Worm (Caenorhabditis elegans) whole organism, L4 larva: ENCODE results near the gene ule-3.

Source experiments
- F49E8.2 ChIP-seq: sonication (generic microtip); optimal IDR thresholded peaks from 2 replicates; lab custom pipeline; 2016; ENCODE audit warnings: missing compliant biosample characterization, mild to moderate bottlenecking, missing genetic modification characterization, borderline replicate concordance
- T26A8.4 ChIP-seq: fragments of 200-800 bp; sonication (Bioruptor generic); IDR thresholded peaks from 2 replicates; pipeline ENCODE4 v1.3.6; 2022; ENCODE audit warnings: missing genetic modification characterization, missing compliant biosample characterization
- ZK546.5 ChIP-seq, 2 experiments: sonication (generic microtip); optimal IDR thresholded peaks; 2 replicates each; lab custom pipeline; 2017; ENCODE audit warnings: missing biosample characterization in 2 of 2, missing genetic modification characterization in 2 of 2
- ceh-28 ChIP-seq: fragments of 150-350 bp; optimal IDR thresholded peaks from 2 replicates; lab custom pipeline; 2014; ENCODE audit warnings: missing biosample characterization, missing genetic modification reagents, missing genetic modification characterization
- ceh-62 ChIP-seq: sonication (generic microtip); optimal IDR thresholded peaks from 2 replicates; lab custom pipeline; 2017; ENCODE audit warnings: missing biosample characterization, missing genetic modification characterization
- daf-12 ChIP-seq: fragments of 150-350 bp; optimal IDR thresholded peaks from 2 replicates; lab custom pipeline; 2014; ENCODE audit warnings: missing biosample characterization, missing genetic modification reagents, missing genetic modification characterization
- daf-16 ChIP-seq, 3 experiments: sonication (generic microtip); optimal IDR thresholded peaks; 2 replicates each; lab custom pipeline; 2016 to 2017; ENCODE audit warnings: missing genetic modification characterization in 3 of 3, missing genetic modification reagents in 3 of 3, mild to moderate bottlenecking in 2 of 3, missing compliant biosample characterization in 2 of 3, missing biosample characterization in 1 of 3, moderate library complexity in 1 of 3
- daf-8 ChIP-seq: fragments of 200-800 bp; sonication (Bioruptor generic); IDR thresholded peaks from 2 replicates; pipeline ENCODE4 v1.3.6; 2022; ENCODE audit warnings: missing genetic modification characterization, missing compliant biosample characterization
- egl-27 ChIP-seq: sonication (generic microtip); optimal IDR thresholded peaks from 3 replicates; lab custom pipeline; 2017; ENCODE audit warnings: missing biosample characterization, missing genetic modification reagents, missing genetic modification characterization
- hif-1 ChIP-seq, 2 experiments: sonication (generic microtip); optimal IDR thresholded peaks; 2 replicates each; lab custom pipeline; 2016 to 2017; ENCODE audit warnings: missing compliant biosample characterization in 2 of 2, missing genetic modification characterization in 2 of 2, missing genetic modification reagents in 2 of 2, missing genotype in 2 of 2, mild to moderate bottlenecking in 1 of 2
- lin-15B ChIP-seq: fragments of 150-350 bp; sonication (generic microtip); optimal IDR thresholded peaks from 3 replicates; lab custom pipeline; 2014; ENCODE audit warnings: missing biosample characterization, missing genetic modification characterization
- lin-29 ChIP-seq: fragments of 200-800 bp; sonication (Bioruptor generic); IDR thresholded peaks from 2 replicates; pipeline ENCODE4 v1.3.6; 2022; ENCODE audit warnings: missing genetic modification reagents, missing genetic modification characterization, missing compliant biosample characterization
- lin-39 ChIP-seq: fragments of 150-350 bp; optimal IDR thresholded peaks from 2 replicates; lab custom pipeline; 2014; ENCODE audit warnings: missing biosample characterization, missing genetic modification reagents, missing genetic modification characterization
- lsy-2 ChIP-seq, 2 experiments: fragments of 150-350 bp in 1 of 2; sonication (generic microtip) in 1 of 2; optimal IDR thresholded peaks; 2 replicates each; lab custom pipeline; 2014 to 2017; ENCODE audit warnings: missing biosample characterization in 2 of 2, missing genetic modification characterization in 2 of 2
- madf-5 ChIP-seq, 2 experiments: fragments of 200-800 bp; sonication (Bioruptor generic); IDR thresholded peaks; 2 replicates each; pipeline ENCODE4 v1.3.6; 2022; ENCODE audit warnings: missing compliant biosample characterization in 2 of 2, missing genetic modification characterization in 2 of 2
- madf-9 ChIP-seq: fragments of 200-800 bp; sonication (Bioruptor generic); conservative IDR thresholded peaks from 2 replicates; pipeline ENCODE4 v1.3.6; 2022; ENCODE audit warnings: missing genetic modification reagents, missing genetic modification characterization, missing compliant biosample characterization
- mdt-29 ChIP-seq: fragments of 200-800 bp; sonication (Bioruptor generic); IDR thresholded peaks from 2 replicates; pipeline ENCODE4 v1.3.6; 2022; ENCODE audit warnings: missing genetic modification reagents, missing genetic modification characterization, missing compliant biosample characterization
- mep-1 ChIP-seq: fragments of 150-350 bp; sonication (generic microtip); optimal IDR thresholded peaks from 3 replicates; lab custom pipeline; 2014; ENCODE audit warnings: missing biosample characterization, missing genetic modification characterization
- mxl-3 ChIP-seq: fragments of 200-800 bp; sonication (Bioruptor generic); optimal IDR thresholded peaks from 2 replicates; lab custom pipeline; 2018; ENCODE audit warnings: mild to moderate bottlenecking, missing genetic modification characterization, missing compliant biosample characterization
- nhr-102 ChIP-seq: sonication (generic microtip); optimal IDR thresholded peaks from 2 replicates; lab custom pipeline; 2016; ENCODE audit warnings: mild to moderate bottlenecking, missing genetic modification characterization, moderate library complexity, missing compliant biosample characterization
- nhr-25 ChIP-seq: sonication (generic microtip); optimal IDR thresholded peaks from 2 replicates; lab custom pipeline; 2017; ENCODE audit warnings: missing genetic modification characterization, mild to moderate bottlenecking, missing compliant biosample characterization, antibody characterized with exemption, moderate library complexity, borderline replicate concordance; ENCODE audit not compliant: insufficient read depth
- nhr-48 ChIP-seq: sonication (generic microtip); optimal IDR thresholded peaks from 2 replicates; lab custom pipeline; 2016; ENCODE audit warnings: mild to moderate bottlenecking, missing genetic modification characterization, missing compliant biosample characterization
- php-3 ChIP-seq: fragments of 200-800 bp; sonication (Bioruptor generic); IDR thresholded peaks from 2 replicates; pipeline ENCODE4 v1.3.6; 2022; ENCODE audit warnings: missing genetic modification reagents, missing genetic modification characterization, missing compliant biosample characterization
- rbr-2 ChIP-seq: sonication (generic microtip); optimal IDR thresholded peaks from 2 replicates; lab custom pipeline; 2016; ENCODE audit warnings: missing genotype, missing genetic modification characterization, missing compliant biosample characterization
- sdz-12 ChIP-seq: fragments of 200-800 bp; sonication (Bioruptor generic); optimal IDR thresholded peaks from 2 replicates; lab custom pipeline; 2018; ENCODE audit warnings: mild to moderate bottlenecking, missing genetic modification characterization, missing compliant biosample characterization
- snpc-4 ChIP-seq: fragments of 150-350 bp; optimal IDR thresholded peaks from 2 replicates; lab custom pipeline; 2014; ENCODE audit warnings: missing biosample characterization, missing genetic modification characterization
- spr-1 ChIP-seq: sonication (generic microtip); optimal IDR thresholded peaks from 2 replicates; lab custom pipeline; 2016; ENCODE audit warnings: mild to moderate bottlenecking, missing genetic modification characterization, missing compliant biosample characterization
- unc-130 ChIP-seq: sonication (generic microtip); optimal IDR thresholded peaks from 2 replicates; lab custom pipeline; 2016; ENCODE audit warnings: missing genetic modification reagents, missing genetic modification characterization, missing compliant biosample characterization
- unc-62 ChIP-seq, 3 experiments: fragments of 150-350 bp in 1 of 3; sonication (generic microtip); optimal IDR thresholded peaks in 2 of 3; peaks in 1 of 3; 1 replicate in 1 of 3; 2 replicates in 2 of 3; lab custom pipeline; 2014 to 2017; ENCODE audit warnings: missing biosample characterization in 3 of 3, missing genetic modification characterization in 3 of 3, missing genetic modification reagents in 3 of 3, missing genotype in 1 of 3
- zfp-2 ChIP-seq: sonication (generic microtip); optimal IDR thresholded peaks from 2 replicates; lab custom pipeline; 2016; ENCODE audit warnings: mild to moderate bottlenecking, missing genetic modification characterization, missing compliant biosample characterization
- ztf-11 ChIP-seq: fragments of 150-350 bp; optimal IDR thresholded peaks from 2 replicates; lab custom pipeline; 2014; ENCODE audit warnings: missing biosample characterization, missing genetic modification characterization

ule-3 gene

DNA sequence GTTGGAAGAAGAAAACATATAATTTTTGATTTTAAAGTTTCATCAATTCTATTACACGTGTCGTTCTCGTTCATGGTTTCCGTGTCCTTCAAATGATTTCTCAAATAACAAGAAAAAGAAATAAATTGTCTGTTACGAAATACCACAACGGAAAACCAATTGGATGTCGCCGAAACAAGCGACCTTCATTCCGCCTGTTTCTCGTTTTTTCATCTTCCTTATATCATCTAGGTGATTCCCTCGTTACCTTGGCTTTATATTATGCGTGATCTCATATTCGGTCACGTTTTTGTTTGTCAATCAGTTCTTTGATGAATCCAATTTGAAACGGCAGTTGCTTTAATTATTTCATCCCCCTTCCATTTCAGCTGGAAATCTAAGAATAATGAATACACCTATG lies 36.5 kb upstream of the ule-3 start (continued):
- TF ChIP-seq daf-16 (GFP tag; optimal IDR thresholded peaks at IDR 0.05; lab: Kevin White, UChicago) (no peak), daf-16 (tag; optimal IDR thresholded peaks at IDR 0.05; lab: Kevin White, UChicago) (no peak), nhr-48 (tag; lab: Kevin White, UChicago) (no peak), mep-1 (peak; percentile 10), mdt-29 (GFP tag; lab: Robert Waterston, UW) (no peak), nhr-25 (tag; lab: Kevin White, UChicago) (peak; percentile 73), madf-9 (GFP tag; lab: Robert Waterston, UW) (no peak), nhr-102 (tag; lab: Kevin White, UChicago) (no peak), lsy-2 (tag; optimal IDR thresholded peaks at IDR 0.05; lab: Kevin White, UChicago) (no peak), ceh-62 (no peak), mxl-3 (GFP tag; lab: Kevin White, UChicago) (peak; percentile 3), ZK546.5 (tag; optimal IDR thresholded peaks at IDR 0.05; lab: Kevin White, UChicago) (no peak), spr-1 (tag; lab: Kevin White, UChicago) (no peak)

DNA sequence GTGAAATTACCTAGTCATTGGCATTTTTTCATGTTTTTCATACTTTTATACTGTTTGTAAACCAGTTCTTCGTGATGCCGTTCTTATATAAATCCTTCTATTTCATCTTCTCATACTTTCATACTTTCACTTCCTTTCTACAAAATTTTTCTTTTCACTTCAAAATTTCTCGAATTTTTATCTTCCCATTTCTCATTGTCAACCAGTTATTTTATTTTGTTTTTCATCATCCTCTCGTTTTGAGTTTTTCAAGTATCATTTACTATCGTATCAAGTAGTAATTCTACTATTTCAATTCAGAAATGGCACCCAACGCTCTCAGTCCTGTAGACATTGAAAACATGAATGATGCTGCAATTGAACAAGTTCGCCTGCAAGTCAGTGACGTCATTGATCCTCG lies 34.9 kb upstream of the ule-3 start, which contains the start of gene F28H7.8:
Gene F28H7.8 (plus strand): TSS at position 301 of the 400 bp plus-strand sequence.
- TF ChIP-seq unc-62 (GFP tag; optimal IDR thresholded peaks at IDR 0.05 in 1 of 2; lab: Kevin White, UChicago) (peak in 1 of 2 experiments; percentile 38), unc-62 (tag; optimal IDR thresholded peaks at IDR 0.05; lab: Kevin White, UChicago) (no peak), madf-9 (GFP tag; lab: Robert Waterston, UW) (no peak), php-3 (no peak)
- TF ChIP-seq, all 104 proteins: peak for 1

DNA sequence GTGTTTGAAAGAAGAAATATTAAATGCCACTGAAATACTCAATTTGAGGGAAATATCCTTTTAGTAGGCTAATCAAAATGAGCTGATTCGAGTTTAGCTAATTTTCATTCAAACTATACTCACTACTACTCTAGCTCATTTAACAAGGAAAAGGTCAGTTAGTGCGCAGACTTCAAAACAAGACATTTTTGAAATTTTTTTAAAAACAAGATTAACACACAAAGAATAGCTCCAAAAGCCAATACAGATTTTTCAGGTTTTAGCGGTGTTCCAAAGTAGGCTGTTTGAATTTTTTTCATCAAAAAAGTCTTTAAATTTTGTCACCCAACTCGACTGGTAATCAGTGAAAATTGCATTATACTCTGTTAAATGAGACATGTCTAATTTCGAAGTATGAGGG lies 32.8 kb upstream of the ule-3 start:
- TF ChIP-seq madf-5 (GFP tag; IDR thresholded peaks at IDR 0.05; lab: Robert Waterston, UW) (no peak), ceh-28 (tag; lab: Kevin White, UChicago) (no peak), mxl-3 (GFP tag; lab: Kevin White, UChicago) (no peak), F49E8.2 (tag; lab: Kevin White, UChicago) (no peak), unc-130 (GFP tag; lab: Kevin White, UChicago) (no peak), lin-15B (tag; lab: Kevin White, UChicago) (no peak), unc-62 (GFP tag; optimal IDR thresholded peaks at IDR 0.05 in 1 of 2; lab: Kevin White, UChicago) (peak in 1 of 2 experiments; percentile 94), unc-62 (tag; optimal IDR thresholded peaks at IDR 0.05; lab: Kevin White, UChicago) (no peak), daf-12 (no peak), sdz-12 (no peak), lin-39 (tag; lab: Kevin White, UChicago) (no peak), madf-9 (GFP tag; lab: Robert Waterston, UW) (no peak), lin-29 (GFP tag; lab: Robert Waterston, UW) (no peak), zfp-2 (tag; lab: Kevin White, UChicago) (no peak), hif-1 (tag; optimal IDR thresholded peaks at IDR 0.05; lab: Kevin White, UChicago) (no peak), nhr-25 (tag; lab: Kevin White, UChicago) (peak; percentile 31)

DNA sequence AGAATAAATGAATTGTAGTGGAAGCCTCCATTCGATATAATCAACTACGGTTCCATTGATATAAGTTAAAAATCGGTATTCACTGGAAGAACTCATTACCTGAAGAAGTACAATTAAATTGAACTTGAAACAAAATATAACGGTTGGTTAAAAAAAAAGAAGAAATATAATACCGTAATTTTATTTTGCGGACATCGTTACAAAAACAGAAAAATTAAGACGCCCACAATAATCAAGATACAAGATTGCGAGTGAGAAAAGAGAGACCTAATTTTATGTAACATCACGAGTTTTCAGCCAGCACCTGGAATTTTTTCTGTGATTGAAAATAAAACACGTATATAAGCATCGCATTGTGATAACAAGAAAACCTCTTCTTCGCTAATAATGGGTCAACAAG lies 30.9 kb upstream of the ule-3 start, which contains the start of gene sre-6:
Gene sre-6 (minus strand): TSS at position 101 of the 400 bp plus-strand sequence.
- no peak for TF ChIP-seq T26A8.4 (GFP tag; lab: Robert Waterston, UW)
- TF ChIP-seq sdz-12: no peak
- TF ChIP-seq daf-12: no peak
- TF ChIP-seq snpc-4 (tag; lab: Kevin White, UChicago): no peak
- TF ChIP-seq egl-27 (tag; lab: Kevin White, UChicago): no peak
- TF ChIP-seq ceh-28 (tag; lab: Kevin White, UChicago): no peak
- TF ChIP-seq rbr-2: no peak
- TF ChIP-seq daf-8: no peak
- no peak for TF ChIP-seq ZK546.5 (tag; optimal IDR thresholded peaks at IDR 0.05; lab: Kevin White, UChicago)
- no peak for TF ChIP-seq lin-15B (tag; lab: Kevin White, UChicago)
- TF ChIP-seq ztf-11 (tag; lab: Kevin White, UChicago): no peak
